Worm (Caenorhabditis elegans): ENCODE data around the gene srbc-27.

ce11 chrV:17430066-17430465 lies 937 bp upstream of the srbc-27 start, which contains the start of gene T27C5.10:
- TF ChIP-seq tab-1 (GFP tag; IDR thresholded peaks at IDR 0.05): no peak
- TF ChIP-seq flt-1 (GFP tag; IDR thresholded peaks at IDR 0.05): no peak
- no peak for TF ChIP-seq ztf-23 (GFP tag; IDR thresholded peaks at IDR 0.05)

Measured in whole organism, midembryonic.